Fruit fly (Drosophila melanogaster): Measurements from ENCODE around the gene CG1738.

DNA sequence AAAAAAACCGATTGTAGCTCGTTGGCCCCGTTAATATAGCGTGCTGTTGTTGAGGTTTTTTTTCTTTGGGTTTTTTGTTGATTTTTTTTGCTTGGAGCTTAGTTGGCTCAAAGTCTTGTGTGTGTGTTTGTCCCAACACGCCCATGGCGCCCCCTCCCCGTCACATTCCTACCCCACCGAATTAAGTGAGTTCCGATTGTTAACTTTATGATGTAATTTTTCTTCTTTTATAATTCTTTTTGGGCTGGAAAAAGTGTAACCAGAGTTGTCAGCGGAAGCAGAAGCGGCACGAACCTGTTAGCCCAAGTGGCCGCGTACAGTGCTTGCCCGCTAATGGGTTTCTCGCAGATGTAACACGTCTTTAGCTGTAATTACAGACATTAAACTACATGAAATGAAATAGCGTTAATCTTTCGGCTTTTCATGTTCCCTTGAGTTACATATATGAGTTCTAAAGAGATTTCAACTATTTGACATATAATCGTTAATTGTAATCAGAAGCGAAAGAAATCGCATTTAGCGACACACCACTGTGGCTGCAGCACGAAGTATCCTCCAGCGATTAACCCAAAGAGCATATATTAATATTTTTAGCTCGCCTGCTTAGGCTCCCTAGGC is 44.3 kb downstream of the CG1738 start:
- TF ChIP-seq h (GFP tag; optimal IDR thresholded peaks at IDR 0.05) (no peak), usp (GFP tag; optimal IDR thresholded peaks at IDR 0.05) (no peak), lola (GFP tag; optimal IDR thresholded peaks at IDR 0.05) (no peak), rgr (GFP tag; optimal IDR thresholded peaks at IDR 0.05) (no peak), OdsH (GFP tag; optimal IDR thresholded peaks at IDR 0.05) (no peak), pan (optimal IDR thresholded peaks at IDR 0.05) (no peak), CG32264 (GFP tag; optimal IDR thresholded peaks at IDR 0.05) (no peak), Jra (GFP tag; optimal IDR thresholded peaks at IDR 0.05) (no peak), Abd-B (GFP tag; optimal IDR thresholded peaks at IDR 0.05) (no peak), Dfd (GFP tag; optimal IDR thresholded peaks at IDR 0.05) (no peak), Mio (GFP tag; optimal IDR thresholded peaks at IDR 0.05) (no peak)
